Fruit fly (Drosophila melanogaster): ENCODE data around the gene Pi3K92E.

- TF ChIP-seq fkh (GFP tag; optimal IDR thresholded peaks at IDR 0.05) (no peak), CG31627 (GFP tag; optimal IDR thresholded peaks at IDR 0.05) (no peak), CG6808 (GFP tag; optimal IDR thresholded peaks at IDR 0.05) (no peak), CG34406 (GFP tag; optimal IDR thresholded peaks at IDR 0.05) (no peak), CG8119 (GFP tag; IDR thresholded peaks at IDR 0.05) (no peak), CG8319 (GFP tag; optimal IDR thresholded peaks at IDR 0.05) (no peak), CG8632 (GFP tag; optimal IDR thresholded peaks at IDR 0.05) (no peak), fd59A (GFP tag; optimal IDR thresholded peaks at IDR 0.05) (no peak)
Measured at dm6 chr3R:20605078-20605477, 29.5 kb downstream of the Pi3K92E start.

All from whole organism, prepupa.